Worm (Caenorhabditis elegans) whole organism, L2 larva: ENCODE results near the gene C04A11.2.

Source experiments
- aly-2 ChIP-seq: fragments of 150-350 bp; optimal IDR thresholded peaks from 2 replicates; lab custom pipeline; 2014; ENCODE audit warnings: missing biosample characterization, missing genetic modification characterization
- ama-1 ChIP-seq: fragments of 150-350 bp; optimal IDR thresholded peaks from 2 replicates; lab custom pipeline; 2018; ENCODE audit warnings: inconsistent platforms
- fos-1 ChIP-seq: fragments of 150-350 bp; optimal IDR thresholded peaks from 2 replicates; lab custom pipeline; 2014; ENCODE audit warnings: missing biosample characterization, missing genetic modification characterization
- gmeb-1 ChIP-seq: fragments of 150-350 bp; optimal IDR thresholded peaks from 2 replicates; lab custom pipeline; 2014; ENCODE audit warnings: missing biosample characterization, missing genetic modification characterization
- lsy-2 ChIP-seq, 2 experiments: fragments of 150-350 bp in 1 of 2; sonication (generic microtip) in 1 of 2; optimal IDR thresholded peaks; 2 replicates each; lab custom pipeline; 2014 to 2017; ENCODE audit warnings: missing biosample characterization in 2 of 2, missing genetic modification characterization in 2 of 2
- nhr-11 ChIP-seq: fragments of 150-350 bp; optimal IDR thresholded peaks from 2 replicates; lab custom pipeline; 2014; ENCODE audit warnings: missing biosample characterization, missing genetic modification characterization
- nhr-237 ChIP-seq: fragments of 150-350 bp; optimal IDR thresholded peaks from 2 replicates; lab custom pipeline; 2014; ENCODE audit warnings: missing biosample characterization, missing genetic modification characterization
- nhr-77 ChIP-seq: fragments of 150-350 bp; optimal IDR thresholded peaks from 2 replicates; lab custom pipeline; 2014; ENCODE audit warnings: missing biosample characterization, missing genetic modification characterization
- snpc-4 ChIP-seq: fragments of 150-350 bp; optimal IDR thresholded peaks from 2 replicates; lab custom pipeline; 2014; ENCODE audit warnings: missing biosample characterization, missing genetic modification characterization
- unc-39 ChIP-seq: fragments of 150-350 bp; optimal IDR thresholded peaks from 2 replicates; lab custom pipeline; 2014; ENCODE audit warnings: missing biosample characterization, missing genetic modification characterization
- unc-55 ChIP-seq: fragments of 150-350 bp; sonication (generic microtip); optimal IDR thresholded peaks from 3 replicates; lab custom pipeline; 2014; ENCODE audit warnings: missing biosample characterization, missing genetic modification reagents, missing genetic modification characterization
- ztf-4 ChIP-seq: fragments of 150-350 bp; optimal IDR thresholded peaks from 2 replicates; lab custom pipeline; 2014; ENCODE audit warnings: missing biosample characterization, missing genetic modification characterization

DNA sequence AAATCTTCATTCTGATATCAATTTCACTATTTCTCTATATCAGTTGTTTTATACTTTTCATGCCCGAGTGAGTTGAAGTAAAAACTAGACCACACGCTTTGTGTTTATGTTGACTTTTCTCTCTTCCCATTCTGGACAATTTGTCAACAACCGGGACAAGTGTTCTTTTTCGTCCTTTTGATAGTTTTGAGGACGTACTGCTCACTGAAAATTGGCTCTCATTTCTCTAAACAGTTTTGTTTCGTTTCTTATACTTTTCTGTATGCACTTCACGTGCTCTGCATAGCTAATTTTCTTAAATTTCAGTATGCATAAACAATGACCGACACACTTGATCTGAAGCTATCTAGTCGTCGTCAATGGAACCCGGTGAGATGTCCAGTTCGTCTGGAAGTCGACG lies 19.0 kb upstream of the C04A11.2 start, which contains the start of gene adm-2:
- TF ChIP-seq nhr-11 (no peak), aly-2 (tag; lab: Kevin White, UChicago) (no peak), snpc-4 (tag; lab: Kevin White, UChicago) (no peak), lsy-2 (tag; optimal IDR thresholded peaks at IDR 0.05; lab: Kevin White, UChicago) (no peak), unc-39 (tag; lab: Kevin White, UChicago) (no peak), nhr-77 (tag; lab: Kevin White, UChicago) (no peak), ztf-4 (tag; lab: Kevin White, UChicago) (no peak), nhr-237 (tag; lab: Kevin White, UChicago) (no peak), fos-1 (no peak), gmeb-1 (tag; lab: Kevin White, UChicago) (no peak), unc-55 (no peak), ama-1 (lab: Kevin White, UChicago) (no peak)
